Fruit fly (Drosophila melanogaster): Measurements from ENCODE around the gene CG33688.

dm6 chr3L:16189058-16189924, 9.7 kb upstream of the CG33688 start:
- TF ChIP-seq CG8478 (optimal IDR thresholded peaks at IDR 0.05) (no peak), CTCF (optimal IDR thresholded peaks at IDR 0.05) (no peak)

Measured in S2 (cell line).